Worm (Caenorhabditis elegans) whole organism, L4 larva: ENCODE measurements around the gene Y60A3A.16.
A peak's percentile ranks its signal among the peaks of the same experiment; 100 is the strongest.

Experiments used
- F49E8.2 ChIP-seq: sonication (generic microtip); optimal IDR thresholded peaks from 2 replicates; lab custom pipeline; 2016; ENCODE audit warnings: missing compliant biosample characterization, mild to moderate bottlenecking, missing genetic modification characterization, borderline replicate concordance
- T26A8.4 ChIP-seq: fragments of 200-800 bp; sonication (Bioruptor generic); IDR thresholded peaks from 2 replicates; pipeline ENCODE4 v1.3.6; 2022; ENCODE audit warnings: missing genetic modification characterization, missing compliant biosample characterization
- Y5F2A.4 ChIP-seq: fragments of 200-800 bp; sonication (Bioruptor generic); optimal IDR thresholded peaks from 2 replicates; lab custom pipeline; 2018; ENCODE audit warnings: mild to moderate bottlenecking, missing genetic modification characterization, missing compliant biosample characterization
- attf-4 ChIP-seq: sonication (generic microtip); optimal IDR thresholded peaks from 3 replicates; lab custom pipeline; 2017; ENCODE audit warnings: missing biosample characterization, missing genetic modification characterization
- ceh-28 ChIP-seq: fragments of 150-350 bp; optimal IDR thresholded peaks from 2 replicates; lab custom pipeline; 2014; ENCODE audit warnings: missing biosample characterization, missing genetic modification reagents, missing genetic modification characterization
- ces-1 ChIP-seq: fragments of 150-350 bp; sonication (generic microtip); optimal IDR thresholded peaks from 4 replicates; lab custom pipeline; 2014; ENCODE audit warnings: missing biosample characterization, missing genetic modification reagents, missing genetic modification characterization
- daf-16 ChIP-seq, 3 experiments: sonication (generic microtip); optimal IDR thresholded peaks; 2 replicates each; lab custom pipeline; 2016 to 2017; ENCODE audit warnings: missing genetic modification characterization in 3 of 3, missing genetic modification reagents in 3 of 3, mild to moderate bottlenecking in 2 of 3, missing compliant biosample characterization in 2 of 3, missing biosample characterization in 1 of 3, moderate library complexity in 1 of 3
- daf-8 ChIP-seq: fragments of 200-800 bp; sonication (Bioruptor generic); IDR thresholded peaks from 2 replicates; pipeline ENCODE4 v1.3.6; 2022; ENCODE audit warnings: missing genetic modification characterization, missing compliant biosample characterization
- dmd-9 ChIP-seq: fragments of 200-800 bp; sonication (Bioruptor generic); IDR thresholded peaks from 2 replicates; pipeline ENCODE4 v1.3.6; 2022; ENCODE audit warnings: missing genetic modification reagents, missing genetic modification characterization, missing compliant biosample characterization
- hlh-30 ChIP-seq: sonication (generic microtip); optimal IDR thresholded peaks from 2 replicates; lab custom pipeline; 2017; ENCODE audit warnings: antibody characterized with exemption, mild to moderate bottlenecking, missing genetic modification characterization, missing compliant biosample characterization; ENCODE audit not compliant: insufficient read depth
- hmg-1.1 ChIP-seq: fragments of 200-800 bp; sonication (Bioruptor generic); IDR thresholded peaks from 2 replicates; pipeline ENCODE4 v1.3.6; 2022; ENCODE audit warnings: missing genetic modification reagents, missing genetic modification characterization, missing compliant biosample characterization
- jun-1 ChIP-seq: fragments of 150-350 bp; optimal IDR thresholded peaks from 2 replicates; lab custom pipeline; 2014; ENCODE audit warnings: missing biosample characterization, missing genetic modification reagents, missing genetic modification characterization
- lin-1 ChIP-seq: fragments of 200-800 bp; sonication (Bioruptor generic); IDR thresholded peaks from 2 replicates; pipeline ENCODE4 v1.3.6; 2022; ENCODE audit warnings: missing genetic modification reagents, missing genetic modification characterization, missing compliant biosample characterization
- lsy-2 ChIP-seq, 2 experiments: fragments of 150-350 bp in 1 of 2; sonication (generic microtip) in 1 of 2; optimal IDR thresholded peaks; 2 replicates each; lab custom pipeline; 2014 to 2017; ENCODE audit warnings: missing biosample characterization in 2 of 2, missing genetic modification characterization in 2 of 2
- madf-5 ChIP-seq, 2 experiments: fragments of 200-800 bp; sonication (Bioruptor generic); IDR thresholded peaks; 2 replicates each; pipeline ENCODE4 v1.3.6; 2022; ENCODE audit warnings: missing compliant biosample characterization in 2 of 2, missing genetic modification characterization in 2 of 2
- mdl-1 ChIP-seq, 2 experiments: fragments of 150-350 bp in 1 of 2; sonication (generic microtip) in 1 of 2; optimal IDR thresholded peaks; 2 replicates each; lab custom pipeline; 2014 to 2017; ENCODE audit warnings: missing biosample characterization in 2 of 2, missing genetic modification characterization in 2 of 2
- mep-1 ChIP-seq: fragments of 150-350 bp; sonication (generic microtip); optimal IDR thresholded peaks from 3 replicates; lab custom pipeline; 2014; ENCODE audit warnings: missing biosample characterization, missing genetic modification characterization
- mes-2 ChIP-seq: sonication (generic microtip); optimal IDR thresholded peaks from 2 replicates; lab custom pipeline; 2016; ENCODE audit warnings: missing genotype, mild to moderate bottlenecking, missing genetic modification characterization, missing compliant biosample characterization; ENCODE audit not compliant: poor library complexity, severe bottlenecking
- mxl-3 ChIP-seq: fragments of 200-800 bp; sonication (Bioruptor generic); optimal IDR thresholded peaks from 2 replicates; lab custom pipeline; 2018; ENCODE audit warnings: mild to moderate bottlenecking, missing genetic modification characterization, missing compliant biosample characterization
- nhr-6 ChIP-seq: fragments of 150-350 bp; optimal IDR thresholded peaks from 2 replicates; lab custom pipeline; 2014; ENCODE audit warnings: missing biosample characterization, missing genetic modification characterization
- nhr-77 ChIP-seq: fragments of 150-350 bp; optimal IDR thresholded peaks from 2 replicates; lab custom pipeline; 2014; ENCODE audit warnings: missing biosample characterization, missing genetic modification characterization
- snpc-4 ChIP-seq: fragments of 150-350 bp; optimal IDR thresholded peaks from 2 replicates; lab custom pipeline; 2014; ENCODE audit warnings: missing biosample characterization, missing genetic modification characterization
- spr-3 ChIP-seq: fragments of 200-800 bp; sonication (Bioruptor generic); optimal IDR thresholded peaks from 2 replicates; lab custom pipeline; 2018; ENCODE audit warnings: mild to moderate bottlenecking, missing genetic modification characterization, missing compliant biosample characterization
- unc-62 ChIP-seq, 3 experiments: fragments of 150-350 bp in 1 of 3; sonication (generic microtip); optimal IDR thresholded peaks in 2 of 3; peaks in 1 of 3; 1 replicate in 1 of 3; 2 replicates in 2 of 3; lab custom pipeline; 2014 to 2017; ENCODE audit warnings: missing biosample characterization in 3 of 3, missing genetic modification characterization in 3 of 3, missing genetic modification reagents in 3 of 3, missing genotype in 1 of 3
- zag-1 ChIP-seq: fragments of 150-350 bp; optimal IDR thresholded peaks from 2 replicates; lab custom pipeline; 2014; ENCODE audit warnings: missing biosample characterization, missing genetic modification characterization
- zfp-2 ChIP-seq: sonication (generic microtip); optimal IDR thresholded peaks from 2 replicates; lab custom pipeline; 2016; ENCODE audit warnings: mild to moderate bottlenecking, missing genetic modification characterization, missing compliant biosample characterization
- zfp-3 ChIP-seq: fragments of 200-800 bp; sonication (Bioruptor generic); conservative IDR thresholded peaks from 2 replicates; pipeline ENCODE4 v1.3.6; 2022; ENCODE audit warnings: missing genetic modification reagents, missing genetic modification characterization, missing compliant biosample characterization

The Y60A3A.16 gene

ce11 chrV:19915973-19916605 is 6.4 kb downstream of the Y60A3A.16 start, which contains the start of the genes chk-2 and Y60A3A.19:
Gene chk-2 (minus strand): TSS chrV:19916023.
Gene Y60A3A.19 (plus strand): TSS chrV:19916555.
- TF ChIP-seq jun-1 (no peak), F49E8.2 (tag; lab: Kevin White, UChicago) (peak; percentile 41), zfp-3 (GFP tag; lab: Robert Waterston, UW) (no peak), unc-62 (GFP tag; optimal IDR thresholded peaks at IDR 0.05 in 1 of 2; lab: Kevin White, UChicago) (no peak), unc-62 (tag; optimal IDR thresholded peaks at IDR 0.05; lab: Kevin White, UChicago) (no peak), daf-16 (GFP tag; optimal IDR thresholded peaks at IDR 0.05; lab: Kevin White, UChicago) (no peak), daf-16 (tag; optimal IDR thresholded peaks at IDR 0.05; lab: Kevin White, UChicago) (no peak), nhr-77 (tag; lab: Kevin White, UChicago) (no peak)

ce11 chrV:19909435-19909834 is 13.1 kb downstream of the Y60A3A.16 start:
- peak; percentile 3 for TF ChIP-seq ceh-28
- TF ChIP-seq, all 104 proteins: peak for 1; not testable (repeated sequence) for 103

- TF ChIP-seq mes-2 (tag; lab: Kevin White, UChicago) (peak; percentile 49), mep-1 (no peak), hmg-1.1 (GFP tag; lab: Robert Waterston, UW) (peak; percentile 42; the same call in 1 of the 2 replicates), lsy-2 (tag; optimal IDR thresholded peaks at IDR 0.05; lab: Kevin White, UChicago) (peak in 1 of 2 experiments; percentile 35), lin-1 (GFP tag; lab: Robert Waterston, UW) (no peak), mxl-3 (peak; percentile 35), ces-1 (GFP tag; lab: Kevin White, UChicago) (no peak), daf-8 (GFP tag; lab: Robert Waterston, UW) (no peak), Y5F2A.4 (GFP tag; lab: Kevin White, UChicago) (no peak), spr-3 (no peak), hlh-30 (tag; lab: Kevin White, UChicago) (no peak), mdl-1 (tag; optimal IDR thresholded peaks at IDR 0.05; lab: Kevin White, UChicago) (peak in 1 of 2 experiments; percentile 48)
Observed at ce11 chrV:19908854-19909253, 13.7 kb downstream of the Y60A3A.16 start.

ce11 chrV:19907365-19907764 is 15.1 kb downstream of the Y60A3A.16 start, which contains the start of gene fars-2:
Gene fars-2 (minus strand): TSS chrV:19907434.
- TF ChIP-seq ceh-28 (peak; percentile 79), zag-1 (no peak)

ce11 chrV:19905988-19906387 is 16.5 kb downstream of the Y60A3A.16 start:
- TF ChIP-seq madf-5 (GFP tag; IDR thresholded peaks at IDR 0.05; lab: Robert Waterston, UW), result no peak
- TF ChIP-seq ceh-28, result peak; percentile 77
- TF ChIP-seq unc-62 (GFP tag; optimal IDR thresholded peaks at IDR 0.05 in 1 of 2; lab: Kevin White, UChicago), result peak in 1 of 2 experiments; percentile 44
- no peak for TF ChIP-seq unc-62 (tag; optimal IDR thresholded peaks at IDR 0.05; lab: Kevin White, UChicago)

- TF ChIP-seq daf-16 (GFP tag; optimal IDR thresholded peaks at IDR 0.05; lab: Kevin White, UChicago), result no peak
- no peak for TF ChIP-seq daf-16 (tag; optimal IDR thresholded peaks at IDR 0.05; lab: Kevin White, UChicago)
- TF ChIP-seq dmd-9, result no peak
- no peak for TF ChIP-seq snpc-4 (tag; lab: Kevin White, UChicago)
- no peak for TF ChIP-seq daf-8 (GFP tag; lab: Robert Waterston, UW)
- TF ChIP-seq jun-1, result no peak
- TF ChIP-seq nhr-77 (tag; lab: Kevin White, UChicago), result no peak
- peak; percentile 83 for TF ChIP-seq ceh-28
Observed at ce11 chrV:19904790-19905189, 17.7 kb downstream of the Y60A3A.16 start.

- TF ChIP-seq ceh-28, result peak; percentile 80
- TF ChIP-seq T26A8.4, result no peak
- no peak for TF ChIP-seq nhr-6 (tag; lab: Kevin White, UChicago)
- TF ChIP-seq zfp-2 (tag; lab: Kevin White, UChicago), result no peak
- no peak for TF ChIP-seq attf-4
- TF ChIP-seq, all 104 proteins: peak for 1
Observed at ce11 chrV:19901826-19902225, 20.7 kb downstream of the Y60A3A.16 start.
